Worm (Caenorhabditis elegans) whole organism, mixed stage, embryonic: ENCODE measurements around the gene kcnl-4.

ENCODE experiments used
- nhr-76 ChIP-seq: sonication (generic microtip); optimal IDR thresholded peaks from 2 replicates; lab custom pipeline; 2017; ENCODE audit warnings: missing biosample characterization, missing genetic modification characterization
- snpc-4 ChIP-seq: fragments of 150-350 bp; optimal IDR thresholded peaks from 2 replicates; lab custom pipeline; 2014; ENCODE audit warnings: missing biosample characterization, missing genetic modification characterization

DNA sequence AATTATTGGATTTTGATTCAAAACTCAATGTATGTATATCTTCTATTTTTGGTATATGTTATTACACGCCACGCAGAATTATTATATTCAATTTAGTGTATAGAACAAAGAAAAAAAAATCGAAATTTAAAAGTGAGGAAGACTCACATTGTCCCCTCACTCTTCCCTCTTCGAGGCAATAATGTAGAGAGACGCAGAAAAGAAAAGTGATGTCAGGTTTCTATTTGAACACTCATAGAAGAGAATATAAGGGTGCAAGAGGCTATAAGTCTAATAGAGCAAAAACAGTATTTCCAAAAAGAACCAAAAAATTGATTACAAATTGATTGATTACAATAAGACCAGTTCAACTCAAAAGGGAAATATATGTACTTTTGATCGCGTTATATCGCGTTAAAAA, 17.6 kb downstream of the kcnl-4 start:
- no peak for TF ChIP-seq nhr-76 (tag; lab: Kevin White, UChicago)
- TF ChIP-seq snpc-4 (tag; lab: Kevin White, UChicago) = no peak
